Worm (Caenorhabditis elegans): ENCODE data around the gene B0238.15.

B0238.15 gene

ce11 chrV:5269024-5269535 lies 29.1 kb downstream of the B0238.15 start, which contains the start of gene penr-1 (continued):
- TF ChIP-seq pha-2 (tag; optimal IDR thresholded peaks at IDR 0.05): no peak
- TF ChIP-seq eyg-1 (tag; optimal IDR thresholded peaks at IDR 0.05): no peak
- peak; percentile 64 for TF ChIP-seq unc-42 (tag; optimal IDR thresholded peaks at IDR 0.05)
- no peak for TF ChIP-seq dmd-4 (tag; optimal IDR thresholded peaks at IDR 0.05; ENCODE audit: borderline replicate concordance)
- TF ChIP-seq nhr-11 (tag; optimal IDR thresholded peaks at IDR 0.05): no peak
- peak; percentile 7 for TF ChIP-seq ceh-48 (tag; optimal IDR thresholded peaks at IDR 0.05)
- no peak for TF ChIP-seq ztf-16 (tag; optimal IDR thresholded peaks at IDR 0.05)
- TF ChIP-seq odd-2 (tag; optimal IDR thresholded peaks at IDR 0.05): no peak

ce11 chrV:5271487-5271886 lies 31.5 kb downstream of the B0238.15 start:
- TF ChIP-seq mec-3 (tag; optimal IDR thresholded peaks at IDR 0.05; ENCODE audit: borderline replicate concordance) (no peak), ceh-18 (tag; optimal IDR thresholded peaks at IDR 0.05) (peak; percentile 37), che-1 (tag; optimal IDR thresholded peaks at IDR 0.05) (no peak), ceh-22 (tag; optimal IDR thresholded peaks at IDR 0.05) (no peak), ceh-31 (tag; optimal IDR thresholded peaks at IDR 0.05) (no peak), eyg-1 (tag; optimal IDR thresholded peaks at IDR 0.05) (no peak), pros-1 (tag; optimal IDR thresholded peaks at IDR 0.05) (no peak), gmeb-2 (tag; optimal IDR thresholded peaks at IDR 0.05) (no peak), ceh-24 (tag; optimal IDR thresholded peaks at IDR 0.05) (no peak), nhr-11 (tag; optimal IDR thresholded peaks at IDR 0.05) (no peak), nhr-232 (tag; optimal IDR thresholded peaks at IDR 0.05) (no peak), ceh-19 (GFP tag; optimal IDR thresholded peaks at IDR 0.05) (no peak), elt-2 (tag; optimal IDR thresholded peaks at IDR 0.05) (peak; percentile 58), ceh-34 (tag; optimal IDR thresholded peaks at IDR 0.05) (peak; percentile 51), pag-3 (tag; optimal IDR thresholded peaks at IDR 0.05; ENCODE audit: borderline replicate concordance) (no peak), ceh-30 (tag; optimal IDR thresholded peaks at IDR 0.05) (no peak), C38D4.7 (GFP tag; optimal IDR thresholded peaks at IDR 0.05) (no peak), sox-2 (GFP tag; IDR thresholded peaks at IDR 0.05) (no peak), ceh-6 (GFP tag; optimal IDR thresholded peaks at IDR 0.05) (no peak), ref-2 (tag; optimal IDR thresholded peaks at IDR 0.05) (no peak), pat-9 (tag; optimal IDR thresholded peaks at IDR 0.05) (peak; percentile 4), K09A11.1 (tag; optimal IDR thresholded peaks at IDR 0.05; ENCODE audit: insufficient read depth) (no peak), hlh-30 (tag; optimal IDR thresholded peaks at IDR 0.05; ENCODE audit: insufficient read depth) (peak; percentile 94), C08G9.2 (tag; optimal IDR thresholded peaks at IDR 0.05) (no peak), pax-1 (tag; optimal IDR thresholded peaks at IDR 0.05) (no peak), hlh-6 (tag; optimal IDR thresholded peaks at IDR 0.05) (no peak), madf-2 (tag; optimal IDR thresholded peaks at IDR 0.05) (no peak), F13H6.1 (tag; optimal IDR thresholded peaks at IDR 0.05) (peak; percentile 6), lin-11 (tag; optimal IDR thresholded peaks at IDR 0.05) (no peak), ets-4 (tag; optimal IDR thresholded peaks at IDR 0.05) (no peak), unc-42 (tag; optimal IDR thresholded peaks at IDR 0.05) (no peak), tbx-2 (tag; optimal IDR thresholded peaks at IDR 0.05) (peak; percentile 56), Y22D7AL.16 (tag; optimal IDR thresholded peaks at IDR 0.05) (no peak), ceh-2 (tag; optimal IDR thresholded peaks at IDR 0.05) (no peak), unc-3 (GFP tag; conservative IDR thresholded peaks at IDR 0.05) (no peak), unc-3 (tag; optimal IDR thresholded peaks at IDR 0.05) (no peak), ama-1 (optimal IDR thresholded peaks at IDR 0.05) (no peak), hlh-8 (tag; optimal IDR thresholded peaks at IDR 0.05) (no peak), rnt-1 (tag; optimal IDR thresholded peaks at IDR 0.05) (peak; percentile 75), syd-9 (tag; optimal IDR thresholded peaks at IDR 0.05) (peak; percentile 36), ceh-48 (tag; optimal IDR thresholded peaks at IDR 0.05) (no peak), zip-5 (tag; optimal IDR thresholded peaks at IDR 0.05) (no peak), unc-86 (tag; optimal IDR thresholded peaks at IDR 0.05) (no peak), nfya-1 (tag; optimal IDR thresholded peaks at IDR 0.05) (no peak), pqm-1 (tag; optimal IDR thresholded peaks at IDR 0.05) (peak; percentile 53), sox-4 (tag; optimal IDR thresholded peaks at IDR 0.05) (no peak), hlh-15 (tag; optimal IDR thresholded peaks at IDR 0.05) (no peak), K02D7.2 (tag; optimal IDR thresholded peaks at IDR 0.05) (no peak)
